Fruit fly (Drosophila melanogaster) whole organism: ENCODE measurements around the gene amrt.

Experiments
- CG8478 ChIP-seq: fragments of >200 bp; optimal IDR thresholded peaks from 2 replicates; lab custom pipeline; 2018; ENCODE audit warnings: inconsistent platforms
- Dll ChIP-seq: fragments of >200 bp; optimal IDR thresholded peaks from 2 replicates; lab custom pipeline; 2017

- TF ChIP-seq Dll (lab: Kevin White, UChicago) (no peak), CG8478 (lab: Kevin White, UChicago) (no peak)
These were observed 2.6 kb upstream of the amrt start for dm6 chrX:13779696-13780095.
